Fruit fly (Drosophila melanogaster) whole organism, embryonic: Measurements from ENCODE around the gene CG8149.

Experiments used
- Ada2b ChIP-seq: fragments of 200-800 bp; sonication (Bioruptor generic); IDR thresholded peaks from 2 replicates; pipeline ENCODE4 v1.3.6; 2022; ENCODE audit warnings: missing biosample characterization, missing genetic modification characterization
- Antp ChIP-seq: fragments of 200-800 bp; sonication (Bioruptor generic); optimal IDR thresholded peaks from 3 replicates; lab custom pipeline; 2016; ENCODE audit warnings: missing biosample characterization, missing genetic modification characterization
- Atf3 ChIP-seq: fragments of 200-800 bp; sonication (Bioruptor generic); optimal IDR thresholded peaks from 3 replicates; lab custom pipeline; 2016; ENCODE audit warnings: missing biosample characterization, missing genetic modification characterization
- Bgb ChIP-seq: fragments of 200-800 bp; sonication (Bioruptor generic); IDR thresholded peaks from 2 replicates; pipeline ENCODE4 v1.3.6; 2022; ENCODE audit warnings: missing biosample characterization, missing genetic modification characterization; ENCODE audit not compliant: partially characterized antibody
- CG10209 ChIP-seq: fragments of 200-800 bp; sonication (Bioruptor generic); optimal IDR thresholded peaks from 3 replicates; lab custom pipeline; 2017; ENCODE audit warnings: missing biosample characterization, mild to moderate bottlenecking, missing genetic modification characterization, missing genetic modification reagents
- CG10267 ChIP-seq: fragments of 200-800 bp; sonication (Bioruptor generic); optimal IDR thresholded peaks from 2 replicates; lab custom pipeline; 2018; ENCODE audit warnings: missing biosample characterization, mild to moderate bottlenecking, missing genetic modification characterization, moderate library complexity
- CG10462 ChIP-seq: fragments of 200-800 bp; sonication (Bioruptor generic); optimal IDR thresholded peaks from 2 replicates; lab custom pipeline; 2016; ENCODE audit warnings: missing biosample characterization, missing genetic modification characterization
- CG10959 ChIP-seq: fragments of 200-800 bp; sonication (Bioruptor generic); IDR thresholded peaks from 2 replicates; pipeline ENCODE4 v1.3.6; 2022; ENCODE audit warnings: missing biosample characterization, missing genetic modification characterization
- CG11093 ChIP-seq: fragments of 200-800 bp; sonication (Bioruptor generic); IDR thresholded peaks from 3 replicates; pipeline ENCODE4 v1.3.6; 2022; ENCODE audit warnings: missing biosample characterization, missing genetic modification characterization
- CG12391 ChIP-seq: fragments of 200-800 bp; sonication (Bioruptor generic); optimal IDR thresholded peaks from 3 replicates; lab custom pipeline; 2018; ENCODE audit warnings: missing biosample characterization, mild to moderate bottlenecking, missing genetic modification characterization, moderate library complexity
- CG12744 ChIP-seq: fragments of 200-800 bp; sonication (Bioruptor generic); optimal IDR thresholded peaks from 2 replicates; lab custom pipeline; 2016; ENCODE audit warnings: missing biosample characterization, missing genetic modification characterization
- CG12769 ChIP-seq: fragments of 200-800 bp; sonication (Bioruptor generic); optimal IDR thresholded peaks from 2 replicates; lab custom pipeline; 2019; ENCODE audit warnings: missing biosample characterization, mild to moderate bottlenecking, missing genetic modification characterization, moderate library complexity
- CG13624 ChIP-seq: fragments of 200-800 bp; sonication (Bioruptor generic); optimal IDR thresholded peaks from 2 replicates; lab custom pipeline; 2016; ENCODE audit warnings: missing biosample characterization, missing genetic modification characterization
- CG14710 ChIP-seq: fragments of 200-800 bp; sonication (Bioruptor generic); optimal IDR thresholded peaks from 3 replicates; lab custom pipeline; 2019; ENCODE audit warnings: missing biosample characterization, mild to moderate bottlenecking, missing genetic modification characterization, moderate library complexity
- CG15601 ChIP-seq: fragments of 200-800 bp; sonication (Bioruptor generic); optimal IDR thresholded peaks from 3 replicates; lab custom pipeline; 2019; ENCODE audit warnings: missing biosample characterization, mild to moderate bottlenecking, missing genetic modification characterization, moderate library complexity
- CG17385 ChIP-seq: fragments of 200-800 bp; sonication (Bioruptor generic); optimal IDR thresholded peaks from 3 replicates; lab custom pipeline; 2018; ENCODE audit warnings: missing biosample characterization, mild to moderate bottlenecking, missing genetic modification characterization
- CG17568 ChIP-seq: fragments of 200-800 bp; sonication (Bioruptor generic); optimal IDR thresholded peaks from 2 replicates; lab custom pipeline; 2018; ENCODE audit warnings: missing biosample characterization, mild to moderate bottlenecking, missing genetic modification characterization, moderate library complexity
- CG18764 ChIP-seq: fragments of 200-800 bp; sonication (Bioruptor generic); optimal IDR thresholded peaks from 3 replicates; lab custom pipeline; 2016; ENCODE audit warnings: missing biosample characterization, missing genetic modification characterization
- CG32532 ChIP-seq: fragments of 200-800 bp; sonication (Bioruptor generic); IDR thresholded peaks from 2 replicates; pipeline ENCODE4 v1.3.6; 2022; ENCODE audit warnings: missing biosample characterization, missing genetic modification characterization
- CG4360 ChIP-seq: fragments of 200-800 bp; sonication (Bioruptor generic); IDR thresholded peaks from 2 replicates; pipeline ENCODE4 v1.3.6; 2022; ENCODE audit warnings: missing biosample characterization, missing genetic modification characterization
- CG4424 ChIP-seq: fragments of 200-800 bp; sonication (Bioruptor generic); optimal IDR thresholded peaks from 3 replicates; lab custom pipeline; 2016; ENCODE audit warnings: missing biosample characterization, missing genetic modification characterization
- CG5953 ChIP-seq: fragments of 200-800 bp; sonication (Bioruptor generic); IDR thresholded peaks from 2 replicates; pipeline ENCODE4 v1.3.6; 2022; ENCODE audit warnings: missing biosample characterization, missing genetic modification characterization
- CG6765 ChIP-seq: fragments of 200-800 bp; sonication (Bioruptor generic); optimal IDR thresholded peaks from 3 replicates; lab custom pipeline; 2017; ENCODE audit warnings: missing biosample characterization, mild to moderate bottlenecking, missing genetic modification characterization
- CG6813 ChIP-seq: fragments of 200-800 bp; sonication (Bioruptor generic); optimal IDR thresholded peaks from 2 replicates; lab custom pipeline; 2017; ENCODE audit warnings: missing biosample characterization, missing genetic modification characterization, mild to moderate bottlenecking, moderate library complexity, missing genetic modification reagents
- CG8281 ChIP-seq: fragments of 200-800 bp; sonication (Bioruptor generic); optimal IDR thresholded peaks from 2 replicates; lab custom pipeline; 2018; ENCODE audit warnings: missing biosample characterization, mild to moderate bottlenecking, missing genetic modification characterization, moderate library complexity
- CG9609 ChIP-seq: fragments of 200-800 bp; sonication (Bioruptor generic); optimal IDR thresholded peaks from 3 replicates; lab custom pipeline; 2016; ENCODE audit warnings: missing biosample characterization, missing genetic modification characterization
- Drgx ChIP-seq: fragments of 200-800 bp; sonication (Bioruptor generic); IDR thresholded peaks from 2 replicates; pipeline ENCODE4 v1.3.6; 2022; ENCODE audit warnings: missing biosample characterization, missing genetic modification characterization
- Ets65A ChIP-seq: fragments of 200-800 bp; sonication (Bioruptor generic); peaks from one replicate; lab custom pipeline; 2016; ENCODE audit warnings: missing biosample characterization, missing genetic modification characterization
- HmgZ ChIP-seq: fragments of 200-800 bp; sonication (Bioruptor generic); optimal IDR thresholded peaks from 2 replicates; lab custom pipeline; 2018; ENCODE audit warnings: missing biosample characterization, mild to moderate bottlenecking, missing genetic modification characterization
- MBD-R2 ChIP-seq: fragments of 200-800 bp; sonication (Bioruptor generic); IDR thresholded peaks from 2 replicates; pipeline ENCODE4 v1.3.6; 2022; ENCODE audit warnings: missing biosample characterization, missing genetic modification characterization
- Mad ChIP-seq: fragments of 200-800 bp; sonication (Bioruptor generic); optimal IDR thresholded peaks from 2 replicates; lab custom pipeline; 2016; ENCODE audit warnings: missing biosample characterization, missing genetic modification characterization
- NK7.1 ChIP-seq: fragments of 200-800 bp; sonication (Bioruptor generic); optimal IDR thresholded peaks from 3 replicates; lab custom pipeline; 2016; ENCODE audit warnings: missing biosample characterization, missing genetic modification characterization
- NfI ChIP-seq: fragments of 200-800 bp; sonication (Bioruptor generic); optimal IDR thresholded peaks from 3 replicates; lab custom pipeline; 2018; ENCODE audit warnings: missing biosample characterization, mild to moderate bottlenecking, missing genetic modification characterization, moderate library complexity
- Pdp1 ChIP-seq, 2 experiments: fragments of 200-800 bp; sonication (Bioruptor generic); optimal IDR thresholded peaks; 3 replicates each; lab custom pipeline; 2016; ENCODE audit warnings: missing biosample characterization in 2 of 2, missing genetic modification characterization in 2 of 2, mild to moderate bottlenecking in 1 of 2, moderate library complexity in 1 of 2
- dpn ChIP-seq, 2 experiments: fragments of 200-800 bp; sonication (Bioruptor generic); optimal IDR thresholded peaks; 3 replicates each; lab custom pipeline; 2016; ENCODE audit warnings: missing biosample characterization in 2 of 2, missing genetic modification characterization in 2 of 2
- ewg ChIP-seq: fragments of 200-800 bp; sonication (Bioruptor generic); optimal IDR thresholded peaks from 3 replicates; lab custom pipeline; 2017; ENCODE audit warnings: mild to moderate bottlenecking, missing biosample characterization, missing genetic modification reagents, missing genetic modification characterization
- eyg ChIP-seq: fragments of 200-800 bp; sonication (Bioruptor generic); optimal IDR thresholded peaks from 3 replicates; lab custom pipeline; 2016; ENCODE audit warnings: missing biosample characterization, missing genetic modification characterization
- gro ChIP-seq: fragments of 200-800 bp; sonication (Bioruptor generic); optimal IDR thresholded peaks from 2 replicates; lab custom pipeline; 2016; ENCODE audit warnings: missing biosample characterization, missing genetic modification characterization
- gsb-n ChIP-seq: fragments of 200-800 bp; sonication (Bioruptor generic); optimal IDR thresholded peaks from 3 replicates; lab custom pipeline; 2018; ENCODE audit warnings: missing biosample characterization, mild to moderate bottlenecking, missing genetic modification characterization
- hth ChIP-seq: fragments of >200 bp; optimal IDR thresholded peaks from 2 replicates; lab custom pipeline; 2017; ENCODE audit warnings: inconsistent platforms
- jumu ChIP-seq: fragments of 200-800 bp; sonication (Bioruptor generic); optimal IDR thresholded peaks from 3 replicates; lab custom pipeline; 2016; ENCODE audit warnings: missing biosample characterization, missing genetic modification characterization
- kah ChIP-seq: fragments of 200-800 bp; sonication (Bioruptor generic); optimal IDR thresholded peaks from 2 replicates; lab custom pipeline; 2018; ENCODE audit warnings: missing biosample characterization, mild to moderate bottlenecking, missing genetic modification characterization
- knrl ChIP-seq: fragments of 200-800 bp; sonication (Bioruptor generic); IDR thresholded peaks from 3 replicates; pipeline ENCODE4 v1.3.6; 2022; ENCODE audit warnings: missing biosample characterization, missing genetic modification characterization; ENCODE audit not compliant: partially characterized antibody
- luna ChIP-seq: fragments of 200-800 bp; sonication (Bioruptor generic); optimal IDR thresholded peaks from 2 replicates; lab custom pipeline; 2016; ENCODE audit warnings: missing biosample characterization, missing genetic modification characterization
- nau ChIP-seq: fragments of 200-800 bp; sonication (Bioruptor generic); optimal IDR thresholded peaks from 3 replicates; lab custom pipeline; 2017; ENCODE audit warnings: missing biosample characterization, mild to moderate bottlenecking, missing genetic modification characterization, missing genetic modification reagents
- org-1 ChIP-seq: fragments of 200-800 bp; sonication (Bioruptor generic); optimal IDR thresholded peaks from 2 replicates; lab custom pipeline; 2017; ENCODE audit warnings: missing biosample characterization, missing genetic modification characterization
- otp ChIP-seq: fragments of 200-800 bp; sonication (Bioruptor generic); IDR thresholded peaks from 3 replicates; pipeline ENCODE4, ENCODE4 v1.3.6; 2022; ENCODE audit warnings: missing biosample characterization, missing genetic modification characterization
- unpg ChIP-seq: fragments of 200-800 bp; sonication (Bioruptor generic); optimal IDR thresholded peaks from 3 replicates; lab custom pipeline; 2018; ENCODE audit warnings: missing biosample characterization, mild to moderate bottlenecking, missing genetic modification characterization, moderate library complexity
- wdn ChIP-seq: fragments of 200-800 bp; sonication (Bioruptor generic); IDR thresholded peaks from 2 replicates; pipeline ENCODE4 v1.3.6; 2022; ENCODE audit warnings: missing biosample characterization, missing genetic modification characterization
- wek ChIP-seq: fragments of 200-800 bp; sonication (Bioruptor generic); optimal IDR thresholded peaks from 3 replicates; lab custom pipeline; 2018; ENCODE audit warnings: missing biosample characterization, mild to moderate bottlenecking, missing genetic modification characterization, moderate library complexity
- zen ChIP-seq: fragments of 200-800 bp; sonication (Bioruptor generic); optimal IDR thresholded peaks from 3 replicates; lab custom pipeline; 2018; ENCODE audit warnings: missing biosample characterization, mild to moderate bottlenecking, missing genetic modification characterization, moderate library complexity
- zf30C ChIP-seq: fragments of 200-800 bp; sonication (Bioruptor generic); optimal IDR thresholded peaks from 3 replicates; lab custom pipeline; 2018; ENCODE audit warnings: missing biosample characterization, mild to moderate bottlenecking, missing genetic modification characterization

Gene CG8149

DNA sequence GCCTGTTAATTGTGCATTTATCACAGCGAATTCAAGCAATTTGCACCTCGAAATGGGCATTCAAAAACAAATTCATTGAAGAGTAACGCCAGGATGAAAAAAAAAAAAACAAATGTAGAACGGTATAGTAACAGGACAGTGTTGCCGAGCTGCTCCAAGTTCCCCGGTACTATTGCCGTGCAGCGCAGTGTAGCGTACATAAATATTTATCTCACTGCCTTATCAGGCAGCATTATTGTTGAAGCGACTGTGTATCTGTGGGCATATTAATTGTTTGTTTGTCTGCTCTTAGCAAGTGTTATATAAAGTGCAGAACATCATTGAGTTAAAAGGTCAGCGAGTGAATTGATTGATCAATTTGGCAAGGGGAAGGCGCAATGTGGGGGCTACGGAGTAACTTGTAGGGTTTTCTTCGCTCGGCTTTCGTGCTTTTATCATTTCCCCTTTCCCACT lies 12.0 kb downstream of the CG8149 start:
- TF ChIP-seq Ets65A (GFP tag; lab: Kevin White, UChicago) (no peak), zen (no peak), zf30C (GFP tag; lab: Kevin White, UChicago) (no peak), CG12391 (tag; lab: Kevin White, UChicago) (no peak), CG17385 (GFP tag; lab: Kevin White, UChicago) (no peak), CG17568 (GFP tag; lab: Kevin White, UChicago) (no peak), org-1 (GFP tag; lab: Kevin White, UChicago) (no peak), CG8281 (tag; lab: Kevin White, UChicago) (peak; percentile 1), hth (lab: Kevin White, UChicago) (no peak), CG6765 (GFP tag; lab: Kevin White, UChicago) (no peak), CG10959 (GFP tag; lab: Robert Waterston, UW) (no peak), nau (GFP tag; lab: Kevin White, UChicago) (no peak), Mad (GFP tag; lab: Kevin White, UChicago) (no peak), CG10267 (tag; lab: Kevin White, UChicago) (no peak), dpn (GFP tag; optimal IDR thresholded peaks at IDR 0.05; lab: Kevin White, UChicago) (no peak), jumu (GFP tag; lab: Kevin White, UChicago) (no peak), CG5953 (GFP tag; lab: Robert Waterston, UW) (no peak), knrl (GFP tag; lab: Robert Waterston, UW) (no peak), gro (GFP tag; lab: Kevin White, UChicago) (no peak), CG12769 (no peak), CG13624 (no peak), HmgZ (tag; lab: Kevin White, UChicago) (no peak), Drgx (GFP tag; lab: Robert Waterston, UW) (no peak), CG32532 (GFP tag; lab: Robert Waterston, UW) (no peak), NfI (GFP tag; lab: Kevin White, UChicago) (no peak), ewg (GFP tag; lab: Kevin White, UChicago) (no peak), CG18764 (no peak), CG4360 (GFP tag; lab: Robert Waterston, UW) (no peak), Atf3 (GFP tag; lab: Kevin White, UChicago) (no peak), Ada2b (GFP tag; lab: Robert Waterston, UW) (no peak), CG12744 (GFP tag; lab: Kevin White, UChicago) (no peak), CG4424 (peak; percentile 98), Pdp1 (GFP tag; optimal IDR thresholded peaks at IDR 0.05; lab: Kevin White, UChicago) (peak in 1 of 2 experiments; percentile 76), Bgb (GFP tag; lab: Robert Waterston, UW) (no peak), CG10462 (GFP tag; lab: Kevin White, UChicago) (peak; percentile 52), CG15601 (tag; lab: Kevin White, UChicago) (no peak), eyg (no peak), unpg (no peak), luna (GFP tag; lab: Kevin White, UChicago) (no peak), wdn (no peak), wek (GFP tag; lab: Kevin White, UChicago) (no peak), MBD-R2 (GFP tag; lab: Robert Waterston, UW) (no peak), CG9609 (GFP tag; lab: Kevin White, UChicago) (no peak), otp (GFP tag; lab: Robert Waterston, UW) (no peak), CG11093 (GFP tag; lab: Robert Waterston, UW) (no peak), CG14710 (tag; lab: Kevin White, UChicago) (no peak), gsb-n (tag; lab: Kevin White, UChicago) (no peak), Antp (GFP tag; lab: Kevin White, UChicago) (no peak), NK7.1 (GFP tag; lab: Kevin White, UChicago) (no peak), CG6813 (GFP tag; lab: Kevin White, UChicago) (peak; percentile 24), kah (no peak), CG10209 (no peak)
